Fruit fly (Drosophila melanogaster) S2 (cell line): ENCODE results near the gene yellow-f.

Experiments
- CG8478 ChIP-seq: fragments of >200 bp; optimal IDR thresholded peaks from 2 replicates; lab custom pipeline; 2018
- CTCF ChIP-seq, 2 experiments: fragments of >200 bp; optimal IDR thresholded peaks; 2 replicates each; lab custom pipeline; 2018

Gene yellow-f

dm6 chr3R:13015811-13016766 lies 23.1 kb upstream of the yellow-f start:
- TF ChIP-seq CG8478 (lab: Kevin White, UChicago): no peak
- no peak for TF ChIP-seq CTCF (optimal IDR thresholded peaks at IDR 0.05; lab: Kevin White, UChicago)

- TF ChIP-seq CG8478 (lab: Kevin White, UChicago): no peak
- TF ChIP-seq CTCF (optimal IDR thresholded peaks at IDR 0.05; lab: Kevin White, UChicago): no peak
Observed at dm6 chr3R:13015402-13015801, 22.4 kb upstream of the yellow-f start.

DNA sequence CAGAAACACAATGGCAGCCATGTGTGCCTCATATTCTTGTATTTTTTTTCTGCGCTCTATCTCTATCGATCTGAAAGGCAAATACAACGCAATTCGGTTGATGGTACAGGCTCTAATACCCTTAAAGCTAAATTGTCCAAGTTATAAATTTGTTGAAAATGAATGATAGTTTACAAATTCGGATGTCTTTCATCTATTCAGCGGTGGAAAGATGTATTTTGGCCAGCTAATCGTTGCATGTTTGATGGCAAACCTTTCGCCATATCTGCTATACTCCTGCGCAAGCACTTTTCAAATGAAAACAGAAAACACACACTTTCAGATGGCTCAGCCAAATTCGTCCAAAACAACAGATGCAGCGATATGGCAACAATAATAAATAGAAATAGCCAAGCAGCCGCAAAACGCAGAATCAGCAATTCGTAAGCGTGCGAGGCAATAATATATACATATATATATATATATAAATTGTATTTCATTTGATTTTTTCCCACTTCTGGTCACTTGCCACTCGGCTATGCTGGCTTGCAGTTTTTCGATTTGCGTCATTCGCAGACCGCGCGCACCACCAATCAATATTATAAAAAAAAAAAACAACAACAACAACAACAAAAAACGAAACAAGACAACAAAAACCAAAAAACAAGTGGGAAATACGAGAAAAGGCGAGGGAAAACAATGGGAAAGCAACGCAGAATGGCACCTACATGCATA lies 21.3 kb upstream of the yellow-f start:
- TF ChIP-seq CTCF (optimal IDR thresholded peaks at IDR 0.05; lab: Kevin White, UChicago) (no peak), CG8478 (lab: Kevin White, UChicago) (no peak)

DNA sequence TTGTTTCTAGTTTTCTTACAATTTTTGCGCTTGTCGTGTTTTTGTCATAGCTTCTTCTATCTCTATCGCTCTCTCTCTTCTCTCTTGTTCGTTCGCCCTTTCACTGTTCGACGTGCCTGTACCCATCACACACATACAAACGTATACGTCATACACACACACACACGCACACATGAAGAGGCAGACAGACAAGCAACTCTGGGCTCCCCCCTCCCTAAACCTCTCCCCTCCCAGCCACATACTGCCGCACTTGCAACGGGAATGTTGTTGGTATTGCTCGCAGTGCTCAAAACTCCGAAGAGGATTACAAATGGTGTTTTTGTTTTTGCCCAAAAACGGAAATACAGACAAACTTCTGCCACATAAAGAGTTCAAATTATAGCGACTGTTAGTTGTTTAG lies 20.0 kb upstream of the yellow-f start:
- TF ChIP-seq CG8478 (lab: Kevin White, UChicago) (no peak), CTCF (optimal IDR thresholded peaks at IDR 0.05; lab: Kevin White, UChicago) (no peak)

DNA sequence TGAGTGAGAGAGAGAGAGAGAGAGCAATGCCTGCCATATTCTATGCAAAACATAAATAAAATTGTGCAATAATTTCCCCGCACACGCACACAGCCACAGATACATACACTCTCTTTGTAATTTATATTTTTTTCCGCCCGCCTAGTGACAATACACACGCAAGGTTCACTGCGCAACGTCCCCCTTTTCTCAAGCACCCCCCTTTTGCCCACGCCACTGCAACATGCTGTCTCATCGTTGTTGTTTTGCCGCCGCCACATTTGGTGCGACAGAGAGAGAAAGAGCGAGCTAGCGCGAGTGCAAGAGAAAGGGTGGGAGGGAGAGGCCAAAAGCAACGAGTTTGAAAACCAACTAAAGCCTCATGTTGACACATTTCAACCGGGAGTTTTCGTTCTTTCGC lies 19.4 kb upstream of the yellow-f start:
- TF ChIP-seq CTCF (optimal IDR thresholded peaks at IDR 0.05; lab: Kevin White, UChicago): no peak
- no peak for TF ChIP-seq CG8478 (lab: Kevin White, UChicago)

DNA sequence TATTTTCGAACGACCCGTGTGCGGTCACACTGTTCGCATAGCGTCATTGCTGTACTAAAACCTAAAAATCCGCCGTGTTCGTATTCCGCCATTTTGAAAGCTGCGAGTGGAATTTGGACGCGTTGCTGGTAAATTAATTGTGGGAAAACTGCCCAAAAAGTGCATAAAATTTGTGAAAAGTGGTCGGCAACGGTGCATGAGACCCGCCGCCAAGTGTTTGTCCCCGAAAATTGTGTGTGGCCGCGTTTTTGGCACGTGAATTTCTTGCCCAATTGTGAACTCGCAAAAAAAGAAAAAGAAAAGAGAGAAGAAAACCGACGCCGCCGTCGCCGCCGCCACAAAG lies 18.6 kb upstream of the yellow-f start, which contains the start of gene CtBP:
Gene CtBP (plus strand): TSS at position 29 of the 343 bp plus-strand sequence.
- TF ChIP-seq CG8478 (lab: Kevin White, UChicago) (no peak), CTCF (optimal IDR thresholded peaks at IDR 0.05; lab: Kevin White, UChicago) (no peak)

DNA sequence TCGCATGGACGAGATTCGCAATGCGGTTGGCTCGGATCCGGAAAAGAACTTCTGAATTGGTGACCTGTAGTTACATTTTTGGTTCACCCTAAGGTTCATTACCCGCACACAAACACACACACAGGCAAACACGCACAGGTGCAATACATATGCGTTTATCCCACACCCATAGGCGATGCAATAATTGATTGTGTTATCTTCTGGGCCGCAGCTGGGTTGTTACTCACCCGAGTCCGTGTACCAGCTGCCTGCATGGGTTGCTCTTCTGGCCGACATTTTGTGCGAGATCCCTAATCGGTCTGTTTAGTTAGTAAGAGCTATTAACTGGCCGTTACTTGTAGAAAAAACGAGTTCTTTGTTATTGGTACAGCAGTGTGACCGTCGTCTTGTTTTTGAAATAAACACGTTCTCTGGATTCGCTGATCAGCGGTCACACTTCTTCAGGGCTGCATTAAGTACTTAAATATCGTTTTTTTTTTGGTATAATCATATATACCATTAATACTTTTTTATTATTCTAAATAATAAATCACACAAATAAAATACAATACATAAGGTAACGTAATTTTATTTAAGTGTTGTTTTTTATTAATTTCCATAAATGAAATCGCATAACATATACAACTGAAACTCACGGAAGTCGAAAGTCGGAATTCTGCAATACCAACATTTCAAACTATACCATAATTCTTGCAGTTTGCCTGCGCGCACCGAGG lies 18.1 kb upstream of the yellow-f start, which contains the start of gene CG8031:
Gene CG8031 (minus strand): TSS at position 406 of the 716 bp plus-strand sequence.
- no peak for TF ChIP-seq CG8478 (lab: Kevin White, UChicago)
- TF ChIP-seq CTCF (optimal IDR thresholded peaks at IDR 0.05; lab: Kevin White, UChicago): no peak

dm6 chr3R:13009595-13009994 lies 16.6 kb upstream of the yellow-f start, which contains the start of gene CG11656:
TSS of gene CG11656 (plus strand) at chr3R:13009895.
- TF ChIP-seq CG8478 (lab: Kevin White, UChicago): no peak
- no peak for TF ChIP-seq CTCF (optimal IDR thresholded peaks at IDR 0.05; lab: Kevin White, UChicago)

dm6 chr3R:12998234-12998591 lies 5.2 kb upstream of the yellow-f start:
- no peak for TF ChIP-seq CTCF (optimal IDR thresholded peaks at IDR 0.05; lab: Kevin White, UChicago)

- no peak for TF ChIP-seq CTCF (optimal IDR thresholded peaks at IDR 0.05; lab: Kevin White, UChicago)
- TF ChIP-seq CG8478 (lab: Kevin White, UChicago): no peak
Observed at dm6 chr3R:12997550-12998233, 4.7 kb upstream of the yellow-f start, which contains the start of the genes CG17327, CG44194 and CG7518. TSS of gene CG17327 (minus strand) at chr3R:12997726. TSS of gene CG44194 (minus strand) at chr3R:12997726. TSS of gene CG7518 (plus strand) at chr3R:12998089.

dm6 chr3R:12995522-12995921 lies 2.5 kb upstream of the yellow-f start, which contains the start of gene CG7488:
TSS of gene CG7488 (plus strand) at chr3R:12995620.
- TF ChIP-seq CTCF (optimal IDR thresholded peaks at IDR 0.05; lab: Kevin White, UChicago) (no peak), CG8478 (lab: Kevin White, UChicago) (no peak)

- TF ChIP-seq CG8478 (lab: Kevin White, UChicago): no peak
- TF ChIP-seq CTCF (optimal IDR thresholded peaks at IDR 0.05; lab: Kevin White, UChicago): no peak
Observed at dm6 chr3R:12995047-12995446, 2.0 kb upstream of the yellow-f start, which contains the start of gene yellow-f2. TSS of gene yellow-f2 (minus strand) at chr3R:12995147.

- TF ChIP-seq CG8478 (lab: Kevin White, UChicago) (no peak), CTCF (optimal IDR thresholded peaks at IDR 0.05; lab: Kevin White, UChicago) (no peak)
Observed at dm6 chr3R:12988411-12988810, 4.6 kb downstream of the yellow-f start, which contains the start of gene CG14383. TSS of gene CG14383 (minus strand) at chr3R:12988511.
